Worm (Caenorhabditis elegans) whole organism, young adult: ENCODE data around the gene F16F9.1.

Experiments used
- B0035.1 ChIP-seq: sonication (generic microtip); optimal IDR thresholded peaks from 2 replicates; lab custom pipeline; 2016; ENCODE audit warnings: missing genetic modification characterization, mild to moderate bottlenecking, missing compliant biosample characterization, missing genotype, missing genetic modification reagents
- F55B11.4 ChIP-seq: sonication (generic microtip); optimal IDR thresholded peaks from 2 replicates; lab custom pipeline; 2016; ENCODE audit warnings: missing compliant biosample characterization, missing genetic modification characterization, borderline replicate concordance; ENCODE audit not compliant: insufficient read depth
- T07F8.4 ChIP-seq: sonication (generic microtip); optimal IDR thresholded peaks from 2 replicates; lab custom pipeline; 2016; ENCODE audit warnings: mild to moderate bottlenecking, missing genetic modification characterization, moderate library complexity, missing compliant biosample characterization
- Y67H2A.10 ChIP-seq: fragments of 200-800 bp; sonication (Bioruptor generic); conservative IDR thresholded peaks from 2 replicates; pipeline ENCODE4 v1.3.6; 2022; ENCODE audit warnings: missing genetic modification reagents, missing genetic modification characterization, missing compliant biosample characterization
- cebp-1 ChIP-seq, 2 experiments: fragments of 200-800 bp in 1 of 2; sonication (Bioruptor generic) in 1 of 2; sonication (generic microtip) in 1 of 2; IDR thresholded peaks in 1 of 2; optimal IDR thresholded peaks in 1 of 2; 2 replicates each; pipeline versions ENCODE4 v1.3.6 to Lab custom; 2017 to 2022; ENCODE audit warnings: missing compliant biosample characterization in 2 of 2, missing genetic modification characterization in 2 of 2, mild to moderate bottlenecking in 1 of 2, missing genetic modification reagents in 1 of 2, moderate library complexity in 1 of 2
- cebp-2 ChIP-seq: fragments of 200-800 bp; sonication (Bioruptor generic); IDR thresholded peaks from 2 replicates; pipeline ENCODE4 v1.3.6; 2022; ENCODE audit warnings: missing genetic modification characterization, missing compliant biosample characterization
- egl-44 ChIP-seq: fragments of 200-800 bp; sonication (Bioruptor generic); IDR thresholded peaks from 2 replicates; pipeline ENCODE4 v1.3.6; 2022; ENCODE audit warnings: missing genetic modification reagents, missing genetic modification characterization, missing compliant biosample characterization
- mes-4 ChIP-seq: sonication (generic microtip); optimal IDR thresholded peaks from 2 replicates; lab custom pipeline; 2016; ENCODE audit warnings: missing genotype, missing genetic modification characterization, missing compliant biosample characterization
- nfyb-1 ChIP-seq: fragments of 200-800 bp; sonication (Bioruptor generic); IDR thresholded peaks from 2 replicates; pipeline ENCODE4 v1.3.6; 2022; ENCODE audit warnings: missing genetic modification reagents, missing genetic modification characterization, missing compliant biosample characterization
- sptf-2 ChIP-seq: fragments of 200-800 bp; sonication (Bioruptor generic); optimal IDR thresholded peaks from 2 replicates; lab custom pipeline; 2018; ENCODE audit warnings: mild to moderate bottlenecking, missing genetic modification characterization, missing compliant biosample characterization
- unc-62 ChIP-seq: fragments of 150-350 bp; optimal IDR thresholded peaks from 2 replicates; lab custom pipeline; 2014; ENCODE audit warnings: missing biosample characterization, missing genetic modification reagents, missing genetic modification characterization
- ztf-6 ChIP-seq: fragments of 200-800 bp; sonication (Bioruptor generic); IDR thresholded peaks from 2 replicates; pipeline ENCODE4 v1.3.6; 2022; ENCODE audit warnings: missing genetic modification reagents, missing genetic modification characterization, missing compliant biosample characterization

The F16F9.1 gene

ce11 chrX:8499721-8500120 lies 53.5 kb downstream of the F16F9.1 start, which contains the start of gene grd-14:
Gene grd-14 (plus strand): TSS chrX:8500021.
- TF ChIP-seq unc-62 (GFP tag; lab: Kevin White, UChicago), result no peak
- TF ChIP-seq cebp-1 (GFP tag; IDR thresholded peaks at IDR 0.05; lab: Robert Waterston, UW), result no peak
- TF ChIP-seq cebp-1 (tag; optimal IDR thresholded peaks at IDR 0.05; lab: Kevin White, UChicago), result no peak
- TF ChIP-seq cebp-2 (GFP tag; lab: Robert Waterston, UW), result no peak
- TF ChIP-seq nfyb-1, result no peak
- TF ChIP-seq B0035.1 (tag; lab: Kevin White, UChicago), result no peak
- TF ChIP-seq mes-4 (tag; lab: Kevin White, UChicago), result no peak
- no peak for TF ChIP-seq egl-44
- TF ChIP-seq T07F8.4 (tag; lab: Kevin White, UChicago), result no peak
- TF ChIP-seq ztf-6 (GFP tag; lab: Robert Waterston, UW), result no peak
- TF ChIP-seq Y67H2A.10 (GFP tag; lab: Robert Waterston, UW), result no peak
- no peak for TF ChIP-seq F55B11.4 (tag; lab: Kevin White, UChicago)
- TF ChIP-seq sptf-2 (GFP tag; lab: Kevin White, UChicago), result no peak
